Fruit fly (Drosophila melanogaster): ENCODE measurements around the gene capt.

capt gene

DNA sequence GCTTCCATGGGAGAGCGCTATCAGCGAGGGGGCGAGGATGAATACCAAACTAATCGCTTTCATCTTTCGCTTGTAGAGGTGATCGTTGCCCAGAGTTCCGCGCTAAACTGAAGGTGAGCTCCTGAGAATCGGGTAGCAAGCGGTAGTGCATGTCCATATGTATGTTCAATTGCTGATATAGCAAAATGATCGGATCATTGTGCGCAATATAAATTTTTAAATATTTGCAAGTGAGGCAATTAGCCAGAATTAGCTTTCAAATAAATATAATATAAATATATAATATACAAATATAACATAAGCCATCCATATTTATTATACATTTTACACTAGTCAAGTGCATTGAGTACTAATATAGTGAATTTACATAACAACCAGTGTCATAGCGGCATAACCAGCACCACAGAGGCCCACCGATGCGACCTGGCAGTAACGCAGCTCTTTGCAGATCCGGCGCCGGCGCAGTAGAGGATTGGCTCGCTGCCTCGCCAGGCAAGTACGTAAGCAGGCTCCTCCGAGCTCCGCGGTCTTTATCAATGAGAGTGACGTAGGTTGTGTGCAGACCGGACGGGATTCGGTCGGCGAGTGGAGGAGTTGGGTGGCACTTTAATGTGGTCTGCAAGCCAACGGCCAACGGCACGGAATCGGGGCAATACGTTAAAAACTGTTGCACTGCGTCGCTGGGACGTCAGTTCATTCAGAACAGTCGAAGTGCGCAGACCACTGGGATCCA, 23.9 kb downstream of the capt start, which contains the start of the genes Iris and CG4577:
Iris (minus strand) TSS at position 88 of the 733 bp plus-strand sequence.
CG4577 (plus strand) TSS at position 683 of the 733 bp plus-strand sequence.
- peak; percentile 22 for TF ChIP-seq lab (GFP tag; optimal IDR thresholded peaks at IDR 0.05)
- 0 out of 3 replicates have a peak, but pooled peaks have one; percentile 5 for TF ChIP-seq Mrtf (GFP tag; IDR thresholded peaks at IDR 0.05)
- TF ChIP-seq row (GFP tag; IDR thresholded peaks at IDR 0.05) = peak; percentile 37; the same call in 1 of the 3 replicates
- TF ChIP-seq CG4730 (GFP tag; IDR thresholded peaks at IDR 0.05) = no peak
- no peak for TF ChIP-seq ato (GFP tag; IDR thresholded peaks at IDR 0.05; ENCODE audit: partially characterized antibody)
- TF ChIP-seq Deaf1 (tag; optimal IDR thresholded peaks at IDR 0.05) = peak; percentile 15
- peak in 1 of 2 experiments; percentile 3 for TF ChIP-seq Pdp1 (GFP tag; optimal IDR thresholded peaks at IDR 0.05)
- 0 out of 4 replicates have a peak, but pooled peaks have one; percentile 11 for TF ChIP-seq chinmo (GFP tag; IDR thresholded peaks at IDR 0.05; ENCODE audit: partially characterized antibody)
- peak; percentile 83 for TF ChIP-seq scrt (GFP tag; optimal IDR thresholded peaks at IDR 0.05)
- TF ChIP-seq ewg (GFP tag; optimal IDR thresholded peaks at IDR 0.05) = peak; percentile 60
- TF ChIP-seq abd-A (tag; optimal IDR thresholded peaks at IDR 0.05) = peak; percentile 9
- TF ChIP-seq CG18599 (GFP tag; optimal IDR thresholded peaks at IDR 0.05) = peak; percentile 16
- no peak for TF ChIP-seq CG3838 (GFP tag; optimal IDR thresholded peaks at IDR 0.05)

DNA sequence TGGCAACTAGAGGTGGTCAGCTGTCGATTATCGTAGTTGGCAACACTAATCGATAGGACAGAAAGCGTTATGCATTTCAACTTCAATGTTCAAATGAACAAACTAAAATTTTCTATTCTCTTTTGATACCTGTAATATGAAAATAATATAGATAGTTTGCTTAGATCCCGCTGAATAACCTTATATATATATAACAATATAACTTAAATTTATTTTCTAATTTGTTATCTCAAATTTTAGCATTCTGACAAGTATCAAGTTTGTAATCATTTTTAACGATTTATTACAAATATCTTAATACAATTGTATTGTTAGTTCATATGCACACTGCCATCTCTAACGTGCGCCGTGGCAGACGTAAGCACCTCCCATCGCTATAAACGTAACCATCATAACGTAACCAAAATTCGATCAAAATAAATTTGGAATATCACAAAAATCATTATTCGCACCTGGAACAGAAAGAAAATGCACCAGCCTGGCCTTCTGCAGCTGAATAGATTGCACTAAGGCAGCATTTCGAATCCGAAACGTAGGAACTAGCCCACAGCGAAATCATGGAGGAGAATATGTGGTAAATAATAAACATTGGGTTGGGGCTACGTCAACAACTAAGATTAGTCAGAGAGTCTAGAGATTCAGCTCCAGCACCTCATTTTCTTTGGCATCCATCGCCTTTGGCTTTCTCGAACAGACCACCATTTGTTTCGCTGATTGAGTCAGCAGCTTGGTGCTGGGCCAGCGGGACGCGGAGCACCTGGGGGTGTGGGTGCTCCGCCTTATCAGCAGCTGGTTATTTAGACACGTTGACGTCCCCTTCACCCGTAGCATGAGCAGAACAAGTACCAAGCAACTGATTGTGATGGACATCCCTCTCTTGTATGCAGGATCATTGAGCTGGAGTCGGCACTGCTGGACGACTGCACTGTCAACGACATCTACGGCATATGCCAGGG, 28.9 kb downstream of the capt start, which contains the start of the genes Pino and TBC1D23:
Pino (minus strand) TSS at position 22 of the 956 bp plus-strand sequence.
TBC1D23 (plus strand) TSS at position 385 of the 956 bp plus-strand sequence.
- TF ChIP-seq dati (GFP tag; IDR thresholded peaks at IDR 0.05) = no peak
- TF ChIP-seq CG2120 (GFP tag; optimal IDR thresholded peaks at IDR 0.05) = peak; percentile 80
- no peak for TF ChIP-seq ac (GFP tag; optimal IDR thresholded peaks at IDR 0.05)
- TF ChIP-seq ind (GFP tag; optimal IDR thresholded peaks at IDR 0.05) = peak; percentile 81
- peak; percentile 19 for TF ChIP-seq Vsx1 (GFP tag; optimal IDR thresholded peaks at IDR 0.05)
- TF ChIP-seq CG2889 (GFP tag; IDR thresholded peaks at IDR 0.05) = no peak
- peak; percentile 44 for TF ChIP-seq gsb-n (tag; optimal IDR thresholded peaks at IDR 0.05)
- TF ChIP-seq unpg (GFP tag; optimal IDR thresholded peaks at IDR 0.05) = peak; percentile 59
- peak; percentile 77 for TF ChIP-seq NfI (GFP tag; optimal IDR thresholded peaks at IDR 0.05)
- peak; percentile 33 for TF ChIP-seq stwl (tag; optimal IDR thresholded peaks at IDR 0.05)
- TF ChIP-seq dysf (GFP tag; IDR thresholded peaks at IDR 0.05) = peak; percentile 79
- peak; percentile 46 for TF ChIP-seq nerfin-1 (tag; optimal IDR thresholded peaks at IDR 0.05)
- peak; percentile 84 for TF ChIP-seq Sry-δ (GFP tag; optimal IDR thresholded peaks at IDR 0.05)
- TF ChIP-seq CG3163 (GFP tag; optimal IDR thresholded peaks at IDR 0.05) = no peak
- TF ChIP-seq CG31441 (GFP tag; IDR thresholded peaks at IDR 0.05) = peak; percentile 84
- peak; percentile 46; the same call in 1 of the 2 replicates for TF ChIP-seq Oaz (GFP tag; IDR thresholded peaks at IDR 0.05)
- TF ChIP-seq CG5953 (GFP tag; IDR thresholded peaks at IDR 0.05) = no peak
- TF ChIP-seq ro (GFP tag; IDR thresholded peaks at IDR 0.05) = peak; percentile 35
- TF ChIP-seq CG11456 (GFP tag; IDR thresholded peaks at IDR 0.05) = peak; percentile 75; the same call in 2 of the 3 replicates
- no peak for TF ChIP-seq HLHmδ (GFP tag; optimal IDR thresholded peaks at IDR 0.05)
- TF ChIP-seq CG6854 (GFP tag; optimal IDR thresholded peaks at IDR 0.05) = no peak
- TF ChIP-seq bab2 (GFP tag; optimal IDR thresholded peaks at IDR 0.05) = peak; percentile 62
- no peak for TF ChIP-seq Optix (GFP tag; IDR thresholded peaks at IDR 0.05)
- TF ChIP-seq nom (GFP tag; optimal IDR thresholded peaks at IDR 0.05) = no peak
- peak; percentile 85 for TF ChIP-seq CG17361 (GFP tag; IDR thresholded peaks at IDR 0.05)
- TF ChIP-seq trh (GFP tag; optimal IDR thresholded peaks at IDR 0.05) = peak; percentile 28
- peak; percentile 36; the same call in 1 of the 3 replicates for TF ChIP-seq C15 (GFP tag; IDR thresholded peaks at IDR 0.05)
- TF ChIP-seq disco-r (GFP tag; optimal IDR thresholded peaks at IDR 0.05) = no peak
- TF ChIP-seq gce (GFP tag; IDR thresholded peaks at IDR 0.05) = no peak
- no peak for TF ChIP-seq CG17612 (GFP tag; IDR thresholded peaks at IDR 0.05)
- peak; percentile 20 for TF ChIP-seq HmgZ (tag; optimal IDR thresholded peaks at IDR 0.05)
- no peak for TF ChIP-seq CG42726 (GFP tag; IDR thresholded peaks at IDR 0.05; ENCODE audit: partially characterized antibody)
